Worm (Caenorhabditis elegans) whole organism, young adult: ENCODE measurements around the gene C18E9.7.

Experiments
- B0019.2 ChIP-seq: fragments of 200-800 bp; sonication (Bioruptor generic); conservative IDR thresholded peaks from 2 replicates; pipeline ENCODE4 v1.3.6; 2022; ENCODE audit warnings: missing genetic modification reagents, missing genetic modification characterization, missing compliant biosample characterization
- C06A6.2 ChIP-seq: fragments of 200-800 bp; sonication (Bioruptor generic); conservative IDR thresholded peaks from 2 replicates; pipeline ENCODE4 v1.3.6; 2022; ENCODE audit warnings: missing genetic modification characterization, missing compliant biosample characterization
- D2030.7 ChIP-seq: fragments of 200-800 bp; sonication (Bioruptor generic); IDR thresholded peaks from 2 replicates; pipeline ENCODE4 v1.3.6; 2022; ENCODE audit warnings: missing genetic modification reagents, missing genetic modification characterization, missing compliant biosample characterization
- F39B2.1 ChIP-seq: fragments of 200-800 bp; sonication (Bioruptor generic); IDR thresholded peaks from 2 replicates; pipeline ENCODE4 v1.3.6; 2022; ENCODE audit warnings: missing genetic modification reagents, missing genetic modification characterization, missing compliant biosample characterization
- F55B11.4 ChIP-seq: sonication (generic microtip); optimal IDR thresholded peaks from 2 replicates; lab custom pipeline; 2016; ENCODE audit warnings: missing compliant biosample characterization, missing genetic modification characterization, borderline replicate concordance; ENCODE audit not compliant: insufficient read depth
- K12H6.12 ChIP-seq: fragments of 200-800 bp; sonication (Bioruptor generic); optimal IDR thresholded peaks from 2 replicates; lab custom pipeline; 2018; ENCODE audit warnings: mild to moderate bottlenecking, missing genetic modification characterization, missing compliant biosample characterization
- Y56A3A.18 ChIP-seq: fragments of 200-800 bp; sonication (Bioruptor generic); IDR thresholded peaks from 2 replicates; pipeline ENCODE4 v1.3.6; 2022; ENCODE audit warnings: missing genetic modification reagents, missing genetic modification characterization, missing compliant biosample characterization
- ZK185.1 ChIP-seq: sonication (generic microtip); optimal IDR thresholded peaks from 2 replicates; lab custom pipeline; 2016; ENCODE audit warnings: mild to moderate bottlenecking, missing genetic modification characterization, missing compliant biosample characterization; ENCODE audit not compliant: poor library complexity, severe bottlenecking
- ama-1 ChIP-seq, 3 experiments: fragments of 150-350 bp in 1 of 3; sonication (generic microtip) in 2 of 3; optimal IDR thresholded peaks; 2 replicates each; lab custom pipeline; 2014 to 2018; ENCODE audit warnings: missing biosample characterization in 2 of 3, missing genetic modification characterization in 2 of 3, missing genetic modification reagents in 2 of 3
- aptf-3 ChIP-seq: fragments of 200-800 bp; sonication (Bioruptor generic); IDR thresholded peaks from 2 replicates; pipeline ENCODE4 v1.3.6; 2022; ENCODE audit warnings: missing genetic modification characterization, missing compliant biosample characterization
- atf-7 ChIP-seq: sonication (generic microtip); optimal IDR thresholded peaks from 2 replicates; lab custom pipeline; 2017; ENCODE audit warnings: mild to moderate bottlenecking, missing genetic modification characterization, missing compliant biosample characterization
- athp-1 ChIP-seq: sonication (generic microtip); optimal IDR thresholded peaks from 2 replicates; lab custom pipeline; 2017; ENCODE audit warnings: mild to moderate bottlenecking, missing genetic modification characterization, missing compliant biosample characterization
- attf-3 ChIP-seq: fragments of 200-800 bp; sonication (Bioruptor generic); conservative IDR thresholded peaks from 2 replicates; pipeline ENCODE4 v1.3.6; 2022; ENCODE audit warnings: missing genetic modification reagents, missing genetic modification characterization, missing compliant biosample characterization
- attf-5 ChIP-seq: fragments of 200-800 bp; sonication (Bioruptor generic); optimal IDR thresholded peaks from 2 replicates; lab custom pipeline; 2018; ENCODE audit warnings: mild to moderate bottlenecking, missing genetic modification characterization, missing compliant biosample characterization
- bed-2 ChIP-seq: fragments of 200-800 bp; sonication (Bioruptor generic); IDR thresholded peaks from 2 replicates; pipeline ENCODE4 v1.3.6; 2022; ENCODE audit warnings: missing genetic modification reagents, missing genetic modification characterization, missing compliant biosample characterization
- ceh-40 ChIP-seq: fragments of 200-800 bp; sonication (Bioruptor generic); IDR thresholded peaks from 2 replicates; pipeline ENCODE4 v1.3.6; 2022; ENCODE audit warnings: missing genetic modification characterization, missing compliant biosample characterization
- egl-18 ChIP-seq: fragments of 200-800 bp; sonication (Bioruptor generic); IDR thresholded peaks from 2 replicates; pipeline ENCODE4 v1.3.6; 2022; ENCODE audit warnings: missing genetic modification reagents, missing genetic modification characterization, missing compliant biosample characterization
- egl-44 ChIP-seq: fragments of 200-800 bp; sonication (Bioruptor generic); IDR thresholded peaks from 2 replicates; pipeline ENCODE4 v1.3.6; 2022; ENCODE audit warnings: missing genetic modification reagents, missing genetic modification characterization, missing compliant biosample characterization
- ets-4 ChIP-seq: fragments of 200-800 bp; sonication (Bioruptor generic); optimal IDR thresholded peaks from 2 replicates; lab custom pipeline; 2018; ENCODE audit warnings: mild to moderate bottlenecking, missing genetic modification characterization, missing compliant biosample characterization
- fkh-3 ChIP-seq: sonication (generic microtip); optimal IDR thresholded peaks from 2 replicates; lab custom pipeline; 2016; ENCODE audit warnings: mild to moderate bottlenecking, missing genetic modification characterization, missing compliant biosample characterization
- hmg-20 ChIP-seq: fragments of 200-800 bp; sonication (Bioruptor generic); IDR thresholded peaks from 2 replicates; pipeline ENCODE4 v1.3.6; 2022; ENCODE audit warnings: missing genetic modification reagents, missing genetic modification characterization, missing compliant biosample characterization
- lin-26 ChIP-seq: fragments of 200-800 bp; sonication (Bioruptor generic); IDR thresholded peaks from 2 replicates; pipeline ENCODE4 v1.3.6; 2022; ENCODE audit warnings: missing genetic modification reagents, missing genetic modification characterization, missing compliant biosample characterization
- lin-35 ChIP-seq, 3 experiments: fragments of 150-350 bp in 2 of 3; sonication (generic microtip) in 1 of 3; optimal IDR thresholded peaks; 2 replicates each; lab custom pipeline; 2014 to 2018; ENCODE audit warnings: missing biosample characterization in 3 of 3, missing genetic modification characterization in 3 of 3, missing genetic modification reagents in 3 of 3
- lsl-1 ChIP-seq: fragments of 200-800 bp; sonication (Bioruptor generic); optimal IDR thresholded peaks from 2 replicates; lab custom pipeline; 2018; ENCODE audit warnings: mild to moderate bottlenecking, missing genetic modification characterization, moderate library complexity, missing compliant biosample characterization
- madf-10 ChIP-seq: sonication (generic microtip); optimal IDR thresholded peaks from 2 replicates; lab custom pipeline; 2016; ENCODE audit warnings: mild to moderate bottlenecking, missing genetic modification characterization, missing compliant biosample characterization
- madf-3 ChIP-seq: fragments of 200-800 bp; sonication (Bioruptor generic); IDR thresholded peaks from 2 replicates; pipeline ENCODE4 v1.3.6; 2022; ENCODE audit warnings: missing genetic modification reagents, missing genetic modification characterization, missing compliant biosample characterization
- madf-6 ChIP-seq: fragments of 200-800 bp; sonication (Bioruptor generic); IDR thresholded peaks from 2 replicates; pipeline ENCODE4 v1.3.6; 2022; ENCODE audit warnings: missing genetic modification reagents, missing genetic modification characterization, missing compliant biosample characterization
- nfya-1 ChIP-seq: sonication (generic microtip); optimal IDR thresholded peaks from 2 replicates; lab custom pipeline; 2017; ENCODE audit warnings: antibody characterized with exemption, missing compliant biosample characterization, missing genetic modification characterization, borderline replicate concordance; ENCODE audit not compliant: insufficient read depth
- nfya-2 ChIP-seq: fragments of 200-800 bp; sonication (Bioruptor generic); IDR thresholded peaks from 2 replicates; pipeline ENCODE4 v1.3.6; 2022; ENCODE audit warnings: missing genetic modification reagents, missing genetic modification characterization, missing compliant biosample characterization
- nfyb-1 ChIP-seq: fragments of 200-800 bp; sonication (Bioruptor generic); IDR thresholded peaks from 2 replicates; pipeline ENCODE4 v1.3.6; 2022; ENCODE audit warnings: missing genetic modification reagents, missing genetic modification characterization, missing compliant biosample characterization
- nhr-90 ChIP-seq: sonication (generic microtip); optimal IDR thresholded peaks from 2 replicates; lab custom pipeline; 2016; ENCODE audit warnings: missing genotype, mild to moderate bottlenecking, missing genetic modification characterization, missing compliant biosample characterization
- pbrm-1 ChIP-seq: fragments of 200-800 bp; sonication (Bioruptor generic); IDR thresholded peaks from 2 replicates; pipeline ENCODE4 v1.3.6; 2022; ENCODE audit warnings: missing genetic modification reagents, missing genetic modification characterization, missing compliant biosample characterization
- sdz-38 ChIP-seq: sonication (generic microtip); optimal IDR thresholded peaks from 2 replicates; lab custom pipeline; 2016; ENCODE audit warnings: missing genotype, missing genetic modification characterization, missing compliant biosample characterization
- sea-2 ChIP-seq: fragments of 200-800 bp; sonication (Bioruptor generic); IDR thresholded peaks from 2 replicates; pipeline ENCODE4 v1.3.6; 2022; ENCODE audit warnings: missing genetic modification characterization, missing compliant biosample characterization
- snpc-1.1 ChIP-seq: sonication (generic microtip); optimal IDR thresholded peaks from 2 replicates; lab custom pipeline; 2017; ENCODE audit warnings: missing genetic modification characterization, mild to moderate bottlenecking, missing compliant biosample characterization, antibody characterized with exemption, moderate library complexity, missing genotype, missing genetic modification reagents; ENCODE audit not compliant: insufficient read depth
- tlf-1 ChIP-seq: fragments of 200-800 bp; sonication (Bioruptor generic); optimal IDR thresholded peaks from 2 replicates; lab custom pipeline; 2018; ENCODE audit warnings: mild to moderate bottlenecking, missing genetic modification characterization, missing compliant biosample characterization
- unc-130 ChIP-seq: sonication (generic microtip); optimal IDR thresholded peaks from 2 replicates; lab custom pipeline; 2016; ENCODE audit warnings: missing genetic modification reagents, missing genetic modification characterization, missing compliant biosample characterization
- unc-62 ChIP-seq: fragments of 150-350 bp; optimal IDR thresholded peaks from 2 replicates; lab custom pipeline; 2014; ENCODE audit warnings: missing biosample characterization, missing genetic modification reagents, missing genetic modification characterization
- ztf-3 ChIP-seq: fragments of 200-800 bp; sonication (Bioruptor generic); optimal IDR thresholded peaks from 2 replicates; lab custom pipeline; 2018; ENCODE audit warnings: mild to moderate bottlenecking, missing genetic modification characterization, missing compliant biosample characterization

The C18E9.7 gene

DNA sequence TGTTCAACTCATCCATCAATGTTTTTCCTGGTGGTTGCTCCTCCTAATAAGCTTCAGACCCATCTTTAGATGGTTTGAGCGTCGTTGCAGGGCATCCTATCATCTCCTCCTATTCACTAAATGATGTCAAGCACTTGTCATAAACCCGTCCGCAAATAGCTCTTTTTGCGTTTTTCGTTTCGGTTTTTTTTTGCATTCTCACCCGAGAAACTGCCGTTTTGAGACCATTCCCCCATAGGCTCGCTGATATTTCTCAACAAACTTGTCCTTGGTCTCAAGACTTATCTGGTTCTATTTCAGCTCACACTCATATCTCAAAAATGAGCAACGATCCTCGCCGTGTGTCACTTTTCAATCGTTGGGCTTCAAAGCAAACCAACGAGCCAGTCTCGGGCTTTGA lies 22.2 kb downstream of the C18E9.7 start, which contains the start of gene cal-2:
Gene cal-2, plus strand, starts transcription at position 301 of the 400 bp plus-strand sequence.
- TF ChIP-seq nfyb-1 (GFP tag; lab: Robert Waterston, UW) = no peak
- no peak for TF ChIP-seq ets-4 (GFP tag; lab: Kevin White, UChicago)
- TF ChIP-seq fkh-3 (tag; lab: Kevin White, UChicago) = no peak
- no peak for TF ChIP-seq madf-3 (GFP tag; lab: Robert Waterston, UW)
- no peak for TF ChIP-seq bed-2 (GFP tag; lab: Robert Waterston, UW)
- TF ChIP-seq C06A6.2 = no peak
- no peak for TF ChIP-seq sdz-38 (tag; lab: Kevin White, UChicago)
- TF ChIP-seq snpc-1.1 (tag; lab: Kevin White, UChicago) = no peak
- TF ChIP-seq athp-1 (tag; lab: Kevin White, UChicago) = no peak
- no peak for TF ChIP-seq attf-5 (GFP tag; lab: Kevin White, UChicago)
- TF ChIP-seq ztf-3 (GFP tag; lab: Kevin White, UChicago) = no peak
- TF ChIP-seq pbrm-1 (GFP tag; lab: Robert Waterston, UW) = no peak
- no peak for TF ChIP-seq lin-35 (GFP tag; optimal IDR thresholded peaks at IDR 0.05; lab: Kevin White, UChicago)
- no peak for TF ChIP-seq ama-1 (optimal IDR thresholded peaks at IDR 0.05; lab: Kevin White, UChicago)
- TF ChIP-seq ama-1 (GFP tag; optimal IDR thresholded peaks at IDR 0.05; lab: Kevin White, UChicago) = no peak
- no peak for TF ChIP-seq egl-44 (GFP tag; lab: Robert Waterston, UW)
- no peak for TF ChIP-seq nfya-2
- TF ChIP-seq aptf-3 (GFP tag; lab: Robert Waterston, UW) = no peak
- no peak for TF ChIP-seq atf-7 (tag; lab: Kevin White, UChicago)
- TF ChIP-seq sea-2 (GFP tag; lab: Robert Waterston, UW) = no peak
- TF ChIP-seq, all 124 proteins: peak for 0

- 0 out of 2 replicates have a peak, but pooled peaks have one; percentile 33 for TF ChIP-seq madf-3 (GFP tag; lab: Robert Waterston, UW)
- no peak for TF ChIP-seq ceh-40 (GFP tag; lab: Robert Waterston, UW)
Observed at ce11 chrII:8959081-8959480, 23.5 kb downstream of the C18E9.7 start.

ce11 chrII:8956896-8957295 lies 25.7 kb downstream of the C18E9.7 start:
- TF ChIP-seq tlf-1 (no peak), unc-62 (GFP tag; lab: Kevin White, UChicago) (no peak), hmg-20 (GFP tag; lab: Robert Waterston, UW) (no peak), F39B2.1 (no peak), madf-6 (GFP tag; lab: Robert Waterston, UW) (no peak), fkh-3 (tag; lab: Kevin White, UChicago) (no peak), Y56A3A.18 (no peak), atf-7 (tag; lab: Kevin White, UChicago) (no peak), K12H6.12 (tag; lab: Kevin White, UChicago) (no peak), lin-35 (GFP tag; optimal IDR thresholded peaks at IDR 0.05; lab: Kevin White, UChicago) (no peak), lin-26 (GFP tag; lab: Robert Waterston, UW) (no peak), ama-1 (optimal IDR thresholded peaks at IDR 0.05; lab: Kevin White, UChicago) (no peak), ama-1 (GFP tag; optimal IDR thresholded peaks at IDR 0.05; lab: Kevin White, UChicago) (no peak), attf-3 (GFP tag; lab: Robert Waterston, UW) (no peak), B0019.2 (GFP tag; lab: Robert Waterston, UW) (no peak), nfya-1 (tag; lab: Kevin White, UChicago) (no peak)

ce11 chrII:8953703-8954102 lies 28.9 kb downstream of the C18E9.7 start:
- TF ChIP-seq tlf-1 (no peak), madf-10 (tag; lab: Kevin White, UChicago) (no peak), unc-130 (no peak), F55B11.4 (tag; lab: Kevin White, UChicago) (no peak), nhr-90 (no peak), lsl-1 (GFP tag; lab: Kevin White, UChicago) (no peak), egl-18 (no peak), D2030.7 (GFP tag; lab: Robert Waterston, UW) (no peak), ZK185.1 (tag; lab: Kevin White, UChicago) (no peak)
